Fruit fly (Drosophila melanogaster): ENCODE data around the gene CG10098.

DNA sequence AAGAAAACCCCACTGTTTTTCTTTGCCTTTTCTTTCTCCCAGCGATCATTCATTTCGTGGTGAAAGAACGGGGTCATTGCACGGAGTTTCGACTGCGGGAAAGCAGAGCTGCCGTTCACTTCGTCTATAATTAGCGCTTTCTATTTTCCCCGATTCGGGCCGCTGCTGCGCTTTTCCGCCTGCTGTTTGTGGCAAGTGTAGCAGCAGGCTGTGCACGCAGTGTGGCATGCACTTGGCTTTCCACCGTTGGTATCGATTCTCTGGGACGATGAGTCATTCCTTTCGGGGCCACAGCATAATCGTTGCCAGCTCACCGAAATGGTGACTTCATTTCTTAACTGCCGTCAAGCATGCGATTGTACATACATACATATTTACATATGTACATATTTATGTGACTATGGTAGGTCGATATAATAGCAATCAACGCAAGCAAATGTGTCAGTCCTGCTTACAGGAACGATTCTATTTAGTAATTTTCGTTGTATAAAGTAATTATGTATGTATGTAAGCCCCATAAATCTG is 35.4 kb upstream of the CG10098 start:
- TF ChIP-seq CG8478 (optimal IDR thresholded peaks at IDR 0.05) = no peak
- peak in 1 of 2 experiments; percentile 17 for TF ChIP-seq CTCF (optimal IDR thresholded peaks at IDR 0.05)
